Worm (Caenorhabditis elegans) whole organism, midembryonic: ENCODE results near the gene puf-12.

Source experiments
- T22C8.4 ChIP-seq: fragments of 200-800 bp; sonication (Bioruptor generic); IDR thresholded peaks from 2 replicates; pipeline ENCODE4 v1.3.6; 2022; ENCODE audit warnings: missing genetic modification characterization, missing compliant biosample characterization
- cog-1 ChIP-seq: sonication (generic microtip); optimal IDR thresholded peaks from 2 replicates; lab custom pipeline; 2016; ENCODE audit warnings: missing genetic modification characterization, missing compliant biosample characterization
- flt-1 ChIP-seq: fragments of 200-800 bp; sonication (Bioruptor generic); IDR thresholded peaks from 2 replicates; pipeline ENCODE4 v1.3.6; 2022; ENCODE audit warnings: missing genetic modification characterization, missing compliant biosample characterization
- klf-2 ChIP-seq: fragments of 200-800 bp; sonication (Bioruptor generic); conservative IDR thresholded peaks from 2 replicates; pipeline ENCODE4 v1.3.6; 2022; ENCODE audit warnings: missing genetic modification reagents, missing genetic modification characterization, missing compliant biosample characterization
- med-1 ChIP-seq: sonication (generic microtip); optimal IDR thresholded peaks from 2 replicates; lab custom pipeline; 2017; ENCODE audit warnings: missing genetic modification characterization, mild to moderate bottlenecking, missing compliant biosample characterization, antibody characterized with exemption, missing genetic modification reagents; ENCODE audit not compliant: insufficient read depth
- ref-1 ChIP-seq: fragments of 200-800 bp; sonication (Bioruptor generic); conservative IDR thresholded peaks from 2 replicates; pipeline ENCODE4 v1.3.6; 2022; ENCODE audit warnings: missing genetic modification reagents, missing genetic modification characterization, missing compliant biosample characterization
- tab-1 ChIP-seq: fragments of 200-800 bp; sonication (Bioruptor generic); IDR thresholded peaks from 2 replicates; pipeline ENCODE4 v1.3.6; 2022; ENCODE audit warnings: missing genetic modification characterization, missing compliant biosample characterization
- ztf-23 ChIP-seq: fragments of 200-800 bp; sonication (Bioruptor generic); IDR thresholded peaks from 2 replicates; pipeline ENCODE4 v1.3.6; 2022; ENCODE audit warnings: missing genetic modification reagents, missing genetic modification characterization, missing compliant biosample characterization
- ztf-29 ChIP-seq: fragments of 200-800 bp; sonication (Bioruptor generic); IDR thresholded peaks from 2 replicates; pipeline ENCODE4 v1.3.6; 2022; ENCODE audit warnings: missing genetic modification reagents, missing genetic modification characterization, missing compliant biosample characterization

Gene puf-12

DNA sequence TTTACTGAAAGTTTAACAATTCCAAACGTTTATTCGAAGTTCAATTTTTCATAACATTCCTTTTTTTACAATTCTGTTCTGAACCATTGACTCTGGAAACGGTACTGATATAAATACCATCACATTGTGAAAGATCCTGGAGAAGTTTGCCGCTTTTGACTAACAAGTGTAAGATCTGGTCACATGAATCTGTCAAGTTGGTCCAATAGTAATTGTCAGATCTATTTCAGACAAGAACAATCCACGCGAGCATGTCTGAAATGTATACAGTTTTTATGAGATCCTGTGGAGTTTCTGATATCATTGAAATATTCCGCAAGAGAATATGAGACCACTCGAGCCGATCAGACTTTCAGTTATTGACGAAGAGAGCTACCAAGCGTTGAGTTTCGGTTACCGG lies 7.0 kb upstream of the puf-12 start:
- TF ChIP-seq T22C8.4 (GFP tag; lab: Robert Waterston, UW): no peak
- no peak for TF ChIP-seq tab-1
- TF ChIP-seq ztf-23 (GFP tag; lab: Robert Waterston, UW): no peak

DNA sequence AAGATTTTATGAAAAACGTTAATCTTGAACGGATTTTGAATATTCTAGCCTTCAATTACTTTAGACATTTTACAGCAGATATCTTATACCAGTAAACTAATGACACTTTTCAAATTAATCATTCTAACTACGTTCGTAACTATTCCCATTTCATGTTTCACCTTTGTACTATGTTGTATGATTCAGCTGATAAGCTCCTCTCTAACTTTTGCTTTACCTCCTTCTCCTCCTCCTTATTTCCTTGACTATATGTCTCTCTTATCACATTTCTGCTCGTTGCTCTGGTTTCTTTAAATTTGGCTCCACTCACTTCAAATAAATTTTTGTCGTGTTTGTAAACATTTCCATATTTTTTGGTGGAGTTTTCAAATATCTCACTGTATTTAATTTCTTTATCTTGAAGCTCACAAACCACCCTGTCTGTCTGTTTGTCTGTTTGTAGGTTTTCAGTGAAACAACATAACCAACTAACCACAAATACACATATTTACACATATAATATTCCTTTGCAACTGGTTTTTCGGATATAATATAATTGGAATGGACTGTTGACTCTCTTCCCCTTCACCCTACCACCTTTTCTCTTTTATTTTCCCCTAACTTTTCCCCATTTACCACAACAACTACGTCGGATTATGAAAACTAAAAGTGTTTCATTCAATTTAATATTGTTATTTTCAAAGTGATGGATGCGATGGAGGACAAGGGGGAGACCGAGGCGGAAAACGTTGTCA lies 5.8 kb upstream of the puf-12 start, which contains the start of gene lact-2:
lact-2 (plus strand) TSS at position 684 of the 734 bp plus-strand sequence.
- no peak for TF ChIP-seq ztf-29 (GFP tag; lab: Robert Waterston, UW)
- TF ChIP-seq med-1: no peak
- no peak for TF ChIP-seq klf-2
- TF ChIP-seq flt-1: no peak
- TF ChIP-seq tab-1: no peak
- no peak for TF ChIP-seq ref-1 (GFP tag; lab: Robert Waterston, UW)
- no peak for TF ChIP-seq T22C8.4 (GFP tag; lab: Robert Waterston, UW)

DNA sequence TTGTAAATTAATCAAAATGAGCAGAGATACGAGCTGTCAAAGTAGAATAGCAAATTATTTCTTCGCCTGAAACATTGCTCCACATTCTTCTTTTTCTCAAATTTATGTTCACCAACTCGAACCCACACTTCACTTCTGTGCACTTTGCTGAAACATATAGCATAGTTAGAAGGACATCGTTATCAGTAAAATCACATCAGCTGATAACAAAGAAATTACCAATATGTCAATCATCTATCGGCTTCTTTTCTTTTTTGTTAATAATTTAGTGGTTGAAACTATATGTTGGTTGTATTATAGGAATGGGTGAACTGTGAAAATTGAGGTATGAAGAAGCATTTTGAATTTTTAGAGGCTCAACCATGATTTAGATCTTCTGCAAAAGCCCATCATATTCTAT lies 4.9 kb upstream of the puf-12 start:
- TF ChIP-seq T22C8.4 (GFP tag; lab: Robert Waterston, UW) (no peak), flt-1 (no peak), ztf-23 (GFP tag; lab: Robert Waterston, UW) (no peak), tab-1 (no peak), ref-1 (GFP tag; lab: Robert Waterston, UW) (no peak), klf-2 (no peak)

DNA sequence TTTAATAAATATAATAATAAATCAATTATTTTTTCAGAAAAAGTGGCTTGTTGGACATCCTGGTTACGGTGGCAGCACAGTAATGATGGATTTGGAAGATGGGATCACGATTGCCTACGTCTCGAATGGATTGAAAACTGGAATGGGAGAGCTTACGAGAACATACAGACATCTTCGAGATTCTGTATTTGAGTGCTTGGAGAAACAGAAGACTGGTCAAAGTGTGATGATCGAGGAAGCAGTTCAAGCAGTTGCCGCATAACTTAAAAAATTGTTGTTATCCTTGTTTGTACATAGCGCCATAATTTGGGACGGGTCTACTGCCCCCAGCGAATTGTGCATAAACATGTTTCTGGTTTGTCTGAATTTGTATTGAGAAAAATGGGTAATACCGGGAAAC lies 1.7 kb upstream of the puf-12 start:
- TF ChIP-seq tab-1 (no peak), ztf-29 (GFP tag; lab: Robert Waterston, UW) (no peak), ref-1 (GFP tag; lab: Robert Waterston, UW) (no peak), klf-2 (no peak), cog-1 (tag; lab: Kevin White, UChicago) (no peak), ztf-23 (GFP tag; lab: Robert Waterston, UW) (no peak), flt-1 (no peak), T22C8.4 (GFP tag; lab: Robert Waterston, UW) (no peak), med-1 (no peak)

DNA sequence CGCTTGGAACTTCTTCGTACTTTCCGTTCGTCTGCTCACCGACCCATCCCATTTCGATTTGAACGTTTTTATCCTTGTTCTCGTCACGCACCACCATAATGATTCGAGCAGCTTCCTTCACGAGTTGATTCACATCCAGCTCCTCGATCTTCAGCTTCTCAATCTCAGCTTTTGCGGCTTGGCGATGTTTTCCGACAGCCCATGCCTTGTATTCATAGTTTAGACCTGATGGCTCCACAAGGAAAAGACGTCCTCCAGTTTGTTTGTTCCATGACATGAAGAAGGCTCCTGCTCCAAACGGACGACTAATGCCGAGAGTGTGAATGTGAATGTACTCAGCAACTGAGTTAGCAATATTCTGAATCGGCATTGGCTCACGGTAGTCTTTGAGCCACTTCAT lies 1.0 kb upstream of the puf-12 start:
- no peak for TF ChIP-seq ztf-23 (GFP tag; lab: Robert Waterston, UW)
- TF ChIP-seq ref-1 (GFP tag; lab: Robert Waterston, UW): no peak
- TF ChIP-seq klf-2: no peak
- TF ChIP-seq T22C8.4 (GFP tag; lab: Robert Waterston, UW): no peak
- no peak for TF ChIP-seq ztf-29 (GFP tag; lab: Robert Waterston, UW)
- TF ChIP-seq tab-1: no peak
- no peak for TF ChIP-seq flt-1
- TF ChIP-seq cog-1 (tag; lab: Kevin White, UChicago): no peak
- no peak for TF ChIP-seq med-1

DNA sequence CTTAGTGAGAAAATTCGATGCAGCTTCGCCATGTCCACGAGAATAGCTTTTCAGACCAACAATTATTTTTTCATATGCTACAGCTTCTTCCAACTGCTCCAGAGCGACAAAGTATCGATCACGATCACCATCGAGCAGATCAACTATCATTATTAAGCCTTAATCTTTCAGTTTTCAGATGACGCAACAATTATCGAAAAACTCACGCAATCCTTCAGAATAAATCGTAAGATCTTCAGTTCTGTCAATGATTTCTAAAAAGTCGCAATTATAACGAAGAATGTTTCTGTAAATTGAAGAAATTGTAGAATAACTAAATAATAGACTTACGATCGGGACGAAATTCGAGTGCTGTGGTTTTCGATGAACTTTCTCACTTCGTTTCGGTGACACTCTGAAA lies 3.1 kb downstream of the puf-12 start:
- TF ChIP-seq ref-1 (GFP tag; lab: Robert Waterston, UW) (no peak), med-1 (no peak), klf-2 (no peak), tab-1 (no peak), ztf-29 (GFP tag; lab: Robert Waterston, UW) (no peak), T22C8.4 (GFP tag; lab: Robert Waterston, UW) (no peak), flt-1 (no peak), ztf-23 (GFP tag; lab: Robert Waterston, UW) (no peak), cog-1 (tag; lab: Kevin White, UChicago) (no peak)

DNA sequence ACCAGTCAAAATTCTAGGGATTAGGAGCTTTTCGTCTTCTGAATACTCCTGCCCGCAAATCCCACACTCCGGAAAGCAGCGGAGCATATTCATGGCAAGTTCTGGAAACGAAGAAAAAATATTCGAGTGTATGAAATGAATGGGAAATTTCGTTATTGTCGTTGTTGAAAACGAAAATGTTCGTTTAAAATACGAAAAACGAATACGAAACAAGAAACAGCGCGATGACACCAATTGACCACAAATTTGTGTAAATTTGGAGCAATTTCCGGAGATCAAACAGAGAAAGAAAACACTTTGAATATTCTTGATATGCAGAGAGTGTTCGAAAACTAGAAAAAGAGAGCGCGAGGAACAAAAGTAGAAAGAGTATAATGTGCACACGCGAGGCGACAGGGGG lies 5.5 kb downstream of the puf-12 start, which contains the start of gene ZK945.4:
ZK945.4 (minus strand) TSS at position 101 of the 400 bp plus-strand sequence.
- no peak for TF ChIP-seq cog-1 (tag; lab: Kevin White, UChicago)
- TF ChIP-seq T22C8.4 (GFP tag; lab: Robert Waterston, UW): no peak
- no peak for TF ChIP-seq klf-2
- no peak for TF ChIP-seq ref-1 (GFP tag; lab: Robert Waterston, UW)
- TF ChIP-seq med-1: no peak
- TF ChIP-seq ztf-29 (GFP tag; lab: Robert Waterston, UW): no peak
- TF ChIP-seq tab-1: no peak
- TF ChIP-seq ztf-23 (GFP tag; lab: Robert Waterston, UW): no peak
- TF ChIP-seq flt-1: no peak

DNA sequence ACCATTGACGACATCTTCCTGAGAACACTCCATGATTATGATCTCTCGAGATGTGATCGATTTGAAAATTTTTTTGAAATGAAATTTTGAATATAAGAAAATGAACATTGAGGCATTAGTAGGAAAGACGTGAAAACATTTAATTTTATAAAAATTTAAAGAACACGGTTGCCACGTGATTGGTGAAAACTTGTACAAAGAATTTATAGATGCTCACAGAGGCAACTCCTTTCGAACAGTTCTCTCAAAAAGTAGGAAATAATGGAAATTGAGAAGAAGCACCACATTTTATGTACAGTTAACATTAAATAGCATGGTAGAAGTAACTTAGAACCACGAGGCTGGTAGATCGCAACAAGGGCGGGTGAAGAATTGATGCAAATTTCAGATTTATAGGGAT lies 6.8 kb downstream of the puf-12 start, which contains the start of gene ZK945.6:
ZK945.6 (minus strand) TSS at position 101 of the 400 bp plus-strand sequence.
- TF ChIP-seq ztf-23 (GFP tag; lab: Robert Waterston, UW) (no peak), med-1 (no peak)

DNA sequence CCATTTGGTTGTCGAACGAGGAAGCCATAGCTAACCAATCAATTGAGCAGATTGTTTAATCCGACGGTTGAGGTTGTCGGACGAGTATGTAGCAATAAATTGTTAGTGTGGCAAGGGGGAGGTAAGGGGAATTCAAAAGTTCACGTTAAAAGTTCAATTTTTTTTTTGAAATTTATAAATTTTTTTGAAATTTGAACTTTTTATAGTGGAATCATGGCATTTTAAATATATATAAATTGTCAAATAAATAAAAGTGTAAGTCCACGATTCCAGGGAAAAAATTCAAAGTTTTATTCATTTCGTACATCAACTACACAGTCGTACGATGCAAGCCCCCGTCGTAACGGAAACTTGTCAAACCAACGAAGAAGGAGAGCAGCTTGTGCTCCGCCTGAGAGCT lies 8.3 kb downstream of the puf-12 start, which contains the start of the genes ZK945.7 and ZK945.8:
ZK945.7 (minus strand) TSS at position 101 of the 400 bp plus-strand sequence.
ZK945.8 (plus strand) TSS at position 275 of the 400 bp plus-strand sequence.
- TF ChIP-seq tab-1 (no peak), med-1 (no peak), ztf-23 (GFP tag; lab: Robert Waterston, UW) (no peak), ztf-29 (GFP tag; lab: Robert Waterston, UW) (no peak), ref-1 (GFP tag; lab: Robert Waterston, UW) (no peak), klf-2 (no peak), T22C8.4 (GFP tag; lab: Robert Waterston, UW) (no peak)

DNA sequence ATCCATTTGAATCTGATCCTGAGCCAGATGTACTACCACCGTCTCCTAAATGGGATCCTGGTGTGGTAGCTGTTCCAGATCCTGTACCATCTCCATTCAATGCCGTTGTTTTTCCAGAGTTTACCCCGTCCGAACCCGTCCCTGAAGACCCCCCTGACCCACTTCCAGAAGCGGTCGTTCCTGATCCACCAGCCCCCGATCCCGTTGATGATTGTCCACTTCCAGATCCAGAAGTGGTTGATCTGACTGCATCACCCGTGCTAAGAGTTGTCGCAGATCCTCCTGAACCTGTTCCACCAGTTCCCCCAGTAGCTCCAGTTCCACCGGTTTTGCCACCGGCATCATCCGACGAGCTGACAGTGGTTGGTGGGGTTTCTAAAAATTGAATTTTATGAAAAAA lies 16.6 kb downstream of the puf-12 start:
- TF ChIP-seq klf-2: no peak
- TF ChIP-seq tab-1: no peak
- no peak for TF ChIP-seq med-1
- no peak for TF ChIP-seq cog-1 (tag; lab: Kevin White, UChicago)
- no peak for TF ChIP-seq ztf-29 (GFP tag; lab: Robert Waterston, UW)
- no peak for TF ChIP-seq flt-1
- TF ChIP-seq ztf-23 (GFP tag; lab: Robert Waterston, UW): no peak
- no peak for TF ChIP-seq ref-1 (GFP tag; lab: Robert Waterston, UW)
- TF ChIP-seq T22C8.4 (GFP tag; lab: Robert Waterston, UW): no peak
